Worm (Caenorhabditis elegans) whole organism, early embryonic: ENCODE measurements around the gene ung-1.

Source experiments
- B0310.2 ChIP-seq: sonication (generic microtip); optimal IDR thresholded peaks from 2 replicates; lab custom pipeline; 2016; ENCODE audit warnings: mild to moderate bottlenecking, missing genetic modification characterization, missing compliant biosample characterization
- F13C5.2 ChIP-seq: sonication (generic microtip); optimal IDR thresholded peaks from 2 replicates; lab custom pipeline; 2017; ENCODE audit warnings: mild to moderate bottlenecking, missing genetic modification characterization, inconsistent platforms, missing compliant biosample characterization
- aly-1 ChIP-seq: sonication (generic microtip); optimal IDR thresholded peaks from 2 replicates; lab custom pipeline; 2016; ENCODE audit warnings: missing genetic modification characterization, missing compliant biosample characterization
- ama-1 ChIP-seq: fragments of 150-350 bp; optimal IDR thresholded peaks from 2 replicates; lab custom pipeline; 2014
- ceh-13 ChIP-seq: fragments of 200-800 bp; sonication (Bioruptor generic); optimal IDR thresholded peaks from 2 replicates; lab custom pipeline; 2018; ENCODE audit warnings: mild to moderate bottlenecking, missing genetic modification characterization, missing compliant biosample characterization
- ceh-36 ChIP-seq: sonication (generic microtip); optimal IDR thresholded peaks from 2 replicates; lab custom pipeline; 2016; ENCODE audit warnings: missing genetic modification characterization, inconsistent platforms, missing compliant biosample characterization
- ets-7 ChIP-seq: sonication (generic microtip); optimal IDR thresholded peaks from 2 replicates; lab custom pipeline; 2016; ENCODE audit warnings: missing genotype, missing genetic modification characterization, missing compliant biosample characterization
- flt-1 ChIP-seq: fragments of 200-800 bp; sonication (Bioruptor generic); IDR thresholded peaks from 2 replicates; pipeline ENCODE4 v1.3.6; 2022; ENCODE audit warnings: missing genetic modification characterization, missing compliant biosample characterization
- hmbx-1 ChIP-seq: sonication (generic microtip); optimal IDR thresholded peaks from 2 replicates; lab custom pipeline; 2016; ENCODE audit warnings: mild to moderate bottlenecking, missing genetic modification characterization, missing compliant biosample characterization
- hmg-4 ChIP-seq: fragments of 200-800 bp; sonication (Bioruptor generic); optimal IDR thresholded peaks from 2 replicates; lab custom pipeline; 2018; ENCODE audit warnings: mild to moderate bottlenecking, missing genetic modification characterization, missing compliant biosample characterization
- hnd-1 ChIP-seq: sonication (generic microtip); optimal IDR thresholded peaks from 2 replicates; lab custom pipeline; 2016; ENCODE audit warnings: missing genetic modification characterization, missing compliant biosample characterization
- pes-1 ChIP-seq: fragments of 200-800 bp; sonication (Bioruptor generic); IDR thresholded peaks from 2 replicates; pipeline ENCODE4 v1.3.6; 2022; ENCODE audit warnings: missing genetic modification reagents, missing genetic modification characterization, missing compliant biosample characterization
- scrt-1 ChIP-seq: fragments of 200-800 bp; sonication (Bioruptor generic); IDR thresholded peaks from 2 replicates; pipeline ENCODE4 v1.3.6; 2022; ENCODE audit warnings: missing genetic modification characterization, missing compliant biosample characterization
- sea-1 ChIP-seq: fragments of 200-800 bp; sonication (Bioruptor generic); conservative IDR thresholded peaks from 2 replicates; pipeline ENCODE4 v1.3.6; 2022; ENCODE audit warnings: missing genetic modification characterization, missing compliant biosample characterization
- tbx-11 ChIP-seq: fragments of 200-800 bp; sonication (Bioruptor generic); IDR thresholded peaks from 2 replicates; pipeline ENCODE4 v1.3.6; 2022; ENCODE audit warnings: missing genetic modification characterization, missing compliant biosample characterization
- tbx-37 ChIP-seq: fragments of 200-800 bp; sonication (Bioruptor generic); conservative IDR thresholded peaks from 2 replicates; pipeline ENCODE4 v1.3.6; 2022; ENCODE audit warnings: missing genetic modification reagents, missing genetic modification characterization, missing compliant biosample characterization
- tra-4 ChIP-seq: sonication (generic microtip); optimal IDR thresholded peaks from 2 replicates; lab custom pipeline; 2017; ENCODE audit warnings: missing genetic modification characterization, missing compliant biosample characterization

The ung-1 gene

ce11 chrIII:11930899-11931298 lies 43.0 kb downstream of the ung-1 start:
- TF ChIP-seq ets-7, result no peak
- TF ChIP-seq F13C5.2, result no peak
- no peak for TF ChIP-seq tra-4 (tag; lab: Kevin White, UChicago)
- TF ChIP-seq ceh-36, result no peak
- no peak for TF ChIP-seq hnd-1 (tag; lab: Kevin White, UChicago)
- TF ChIP-seq aly-1 (tag; lab: Kevin White, UChicago), result no peak
- TF ChIP-seq scrt-1, result no peak
- no peak for TF ChIP-seq tbx-11 (GFP tag; lab: Robert Waterston, UW)
- TF ChIP-seq flt-1 (GFP tag; lab: Robert Waterston, UW), result no peak
- TF ChIP-seq B0310.2 (tag; lab: Kevin White, UChicago), result no peak
- TF ChIP-seq sea-1, result no peak
- TF ChIP-seq pes-1 (GFP tag; lab: Robert Waterston, UW), result no peak
- TF ChIP-seq tbx-37 (GFP tag; lab: Robert Waterston, UW), result no peak
- TF ChIP-seq hmg-4 (GFP tag; lab: Kevin White, UChicago), result no peak
- TF ChIP-seq hmbx-1 (tag; lab: Kevin White, UChicago), result no peak
- TF ChIP-seq ama-1 (lab: Kevin White, UChicago), result no peak
- TF ChIP-seq ceh-13, result no peak

ce11 chrIII:11923586-11923985 lies 50.3 kb downstream of the ung-1 start, which contains the start of gene nft-1:
Gene nft-1 (plus strand): TSS chrIII:11923886.
- TF ChIP-seq scrt-1 (no peak), pes-1 (GFP tag; lab: Robert Waterston, UW) (no peak), flt-1 (GFP tag; lab: Robert Waterston, UW) (no peak), tra-4 (tag; lab: Kevin White, UChicago) (no peak), B0310.2 (tag; lab: Kevin White, UChicago) (no peak), hnd-1 (tag; lab: Kevin White, UChicago) (no peak), tbx-11 (GFP tag; lab: Robert Waterston, UW) (no peak), ceh-36 (no peak), sea-1 (no peak), ets-7 (no peak), F13C5.2 (no peak)

- TF ChIP-seq hmbx-1 (tag; lab: Kevin White, UChicago) (no peak), flt-1 (GFP tag; lab: Robert Waterston, UW) (no peak), pes-1 (GFP tag; lab: Robert Waterston, UW) (no peak), hmg-4 (GFP tag; lab: Kevin White, UChicago) (peak; percentile 15), tbx-37 (GFP tag; lab: Robert Waterston, UW) (no peak), B0310.2 (tag; lab: Kevin White, UChicago) (peak; percentile 33), hnd-1 (tag; lab: Kevin White, UChicago) (no peak), tbx-11 (GFP tag; lab: Robert Waterston, UW) (no peak), tra-4 (tag; lab: Kevin White, UChicago) (no peak), aly-1 (tag; lab: Kevin White, UChicago) (no peak), sea-1 (no peak), scrt-1 (no peak), ets-7 (no peak), ama-1 (lab: Kevin White, UChicago) (peak; percentile 85)
Measured at ce11 chrIII:11921658-11922098, 52.2 kb downstream of the ung-1 start, which contains the start of gene Y56A3A.22. Gene Y56A3A.22 (plus strand): TSS chrIII:11921692.
